Worm (Caenorhabditis elegans): Measurements from ENCODE around the gene flr-4.

DNA sequence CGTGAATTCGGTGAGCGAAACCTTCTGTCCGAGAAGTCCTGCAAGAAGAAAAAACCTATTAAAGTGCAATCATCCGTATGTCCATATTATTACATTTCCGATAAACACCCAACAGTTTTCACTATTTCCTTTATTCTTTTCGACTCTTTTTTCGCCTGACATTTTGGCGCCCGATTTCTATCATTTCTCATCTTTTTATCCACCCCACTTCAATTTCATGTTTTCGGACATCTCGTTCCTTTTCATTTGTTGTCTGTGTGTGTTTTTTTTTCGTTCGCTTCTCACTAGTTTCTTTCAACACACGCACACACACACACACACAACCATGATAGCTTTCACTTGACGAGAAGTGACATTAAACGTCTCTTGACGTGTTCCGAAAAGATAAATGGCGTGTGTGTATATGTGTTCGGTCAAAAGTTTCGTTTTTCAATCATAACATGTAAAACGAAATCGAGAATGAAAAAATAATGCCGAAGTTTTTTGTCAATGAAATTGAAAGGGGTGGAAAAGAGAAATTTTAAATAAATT lies 15.8 kb downstream of the flr-4 start:
- TF ChIP-seq blmp-1 (tag; optimal IDR thresholded peaks at IDR 0.05) = peak; percentile 28
- no peak for TF ChIP-seq zip-8 (tag; optimal IDR thresholded peaks at IDR 0.05)
- no peak for TF ChIP-seq ztf-11 (tag; optimal IDR thresholded peaks at IDR 0.05)
- no peak for TF ChIP-seq nhr-76 (tag; optimal IDR thresholded peaks at IDR 0.05)
- no peak for TF ChIP-seq cnd-1 (tag; optimal IDR thresholded peaks at IDR 0.05)
- TF ChIP-seq nhr-237 (tag; optimal IDR thresholded peaks at IDR 0.05) = no peak
- no peak for TF ChIP-seq nhr-28 (tag; optimal IDR thresholded peaks at IDR 0.05)
- TF ChIP-seq unc-39 (tag; optimal IDR thresholded peaks at IDR 0.05) = no peak
- no peak for TF ChIP-seq unc-62 (GFP tag; optimal IDR thresholded peaks at IDR 0.05)
- TF ChIP-seq mep-1 (tag; optimal IDR thresholded peaks at IDR 0.05) = no peak
- TF ChIP-seq ces-1 (GFP tag; optimal IDR thresholded peaks at IDR 0.05) = no peak
- TF ChIP-seq elt-3 (tag; optimal IDR thresholded peaks at IDR 0.05) = no peak
- TF ChIP-seq lin-13 (tag; optimal IDR thresholded peaks at IDR 0.05) = no peak

All from whole organism, mixed stage, embryonic.